Fruit fly (Drosophila melanogaster): ENCODE results near the gene Con.

Con gene

DNA sequence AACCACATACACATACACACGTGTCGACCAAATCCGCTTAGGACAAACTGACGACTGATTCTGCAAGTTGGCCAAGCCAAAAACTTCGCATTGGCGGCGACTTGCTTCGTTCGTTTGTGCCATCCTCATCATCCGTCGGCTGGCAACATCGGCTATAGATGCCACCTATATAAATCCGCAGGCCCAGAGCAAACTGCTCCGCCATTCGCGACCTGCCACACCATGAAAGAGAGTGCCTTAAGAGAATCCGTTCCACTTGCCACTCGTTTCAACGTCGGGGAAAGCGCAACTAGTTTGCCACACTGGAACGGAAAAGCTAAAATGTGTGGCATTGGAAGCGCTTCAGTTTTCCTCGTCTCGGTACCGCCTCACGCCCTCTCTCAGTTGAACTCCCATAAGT is at the start of gene Con:
Con (minus strand) TSS at position 56 of the 400 bp plus-strand sequence.
- TF ChIP-seq usp (GFP tag; optimal IDR thresholded peaks at IDR 0.05) = no peak
- TF ChIP-seq pan (optimal IDR thresholded peaks at IDR 0.05) = no peak
- TF ChIP-seq psq (optimal IDR thresholded peaks at IDR 0.05) = no peak
- no peak for TF ChIP-seq EcR (GFP tag; optimal IDR thresholded peaks at IDR 0.05)
- TF ChIP-seq Dll (optimal IDR thresholded peaks at IDR 0.05) = no peak
- no peak for TF ChIP-seq CG8478 (optimal IDR thresholded peaks at IDR 0.05)

DNA sequence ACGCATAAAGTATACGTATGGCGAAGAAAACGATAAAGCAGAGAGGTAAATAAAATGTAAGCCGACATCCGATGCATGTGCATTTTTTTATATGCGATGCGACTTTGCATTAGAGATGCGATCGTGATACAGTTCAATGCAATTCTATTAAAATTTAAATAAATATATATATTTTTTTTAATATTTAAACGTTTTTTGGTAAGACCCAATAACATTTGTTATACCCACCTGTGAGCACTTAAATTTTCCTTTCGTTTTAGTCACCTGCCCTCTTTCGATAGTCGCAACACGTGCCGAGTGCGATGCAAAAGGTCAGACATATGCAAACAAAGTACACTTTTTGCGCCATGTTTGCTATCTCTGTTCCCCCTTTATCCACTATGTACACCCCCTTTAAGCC is 49.4 kb upstream of the Con start:
- TF ChIP-seq EcR (GFP tag; optimal IDR thresholded peaks at IDR 0.05) = no peak
- TF ChIP-seq pan (optimal IDR thresholded peaks at IDR 0.05) = no peak

DNA sequence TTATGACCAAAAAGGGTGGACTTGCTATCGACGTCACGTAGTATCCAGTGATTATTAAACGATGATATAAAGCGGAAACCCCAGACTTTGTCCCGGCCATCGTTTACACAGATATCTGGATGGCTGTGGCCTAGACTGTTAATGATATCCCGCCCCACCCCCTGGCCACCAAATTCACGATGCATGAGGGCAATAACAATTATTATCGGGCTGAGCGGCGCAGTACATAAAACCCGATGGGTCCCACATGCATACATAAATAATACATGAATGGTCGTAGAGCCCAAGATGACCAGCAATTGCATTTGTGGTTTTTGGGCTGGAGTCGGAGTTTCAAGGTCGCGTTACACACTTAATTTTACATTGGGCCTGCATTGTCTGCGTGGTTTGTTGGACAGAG is 48.8 kb upstream of the Con start:
- TF ChIP-seq usp (GFP tag; optimal IDR thresholded peaks at IDR 0.05) (no peak), psq (optimal IDR thresholded peaks at IDR 0.05) (no peak), pan (optimal IDR thresholded peaks at IDR 0.05) (no peak), EcR (GFP tag; optimal IDR thresholded peaks at IDR 0.05) (no peak), Dll (optimal IDR thresholded peaks at IDR 0.05) (no peak), CG8478 (optimal IDR thresholded peaks at IDR 0.05) (no peak)

DNA sequence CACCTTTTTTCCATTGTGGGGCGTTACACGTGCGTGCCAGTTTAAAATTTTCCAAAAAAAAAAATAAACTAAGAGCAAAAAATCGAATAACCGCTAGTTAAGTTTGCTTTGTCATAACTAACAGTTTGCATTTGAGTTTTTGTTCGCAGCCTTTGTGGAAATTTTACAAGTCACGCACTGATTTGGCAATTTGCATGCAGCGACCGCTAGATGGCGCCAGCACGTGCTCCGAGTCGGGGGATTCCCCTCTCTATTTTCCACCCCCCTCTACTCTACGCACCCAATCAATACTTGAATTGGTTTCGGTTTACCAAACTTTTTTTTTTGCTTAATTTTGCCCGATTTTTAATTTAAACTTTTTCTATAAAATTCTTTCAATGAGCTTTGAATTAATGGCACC is 46.4 kb upstream of the Con start:
- TF ChIP-seq psq (optimal IDR thresholded peaks at IDR 0.05) (no peak), EcR (GFP tag; optimal IDR thresholded peaks at IDR 0.05) (no peak), Dll (optimal IDR thresholded peaks at IDR 0.05) (no peak), CG8478 (optimal IDR thresholded peaks at IDR 0.05) (no peak), usp (GFP tag; optimal IDR thresholded peaks at IDR 0.05) (no peak), pan (optimal IDR thresholded peaks at IDR 0.05) (no peak)

DNA sequence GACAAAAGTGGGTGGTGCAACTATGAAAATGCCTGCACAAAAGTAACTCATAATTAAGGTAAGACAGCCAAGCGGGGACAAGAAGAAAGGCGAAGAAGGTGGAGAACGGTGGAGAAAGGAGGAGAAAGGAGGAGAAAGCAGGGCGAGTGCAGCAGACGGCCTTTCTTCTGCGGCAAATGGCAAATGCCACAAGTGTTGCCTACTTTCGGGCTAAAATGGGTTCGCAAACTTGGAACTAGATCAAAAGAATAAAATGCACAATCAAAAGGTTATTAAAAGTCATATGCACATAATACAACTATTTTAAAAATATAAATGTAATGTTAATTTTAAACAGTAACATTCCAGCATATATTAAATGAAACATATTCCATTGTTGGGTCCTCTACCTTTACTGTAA is 23.2 kb upstream of the Con start:
- TF ChIP-seq pan (optimal IDR thresholded peaks at IDR 0.05) (no peak), psq (optimal IDR thresholded peaks at IDR 0.05) (no peak), Dll (optimal IDR thresholded peaks at IDR 0.05) (no peak), EcR (GFP tag; optimal IDR thresholded peaks at IDR 0.05) (no peak), usp (GFP tag; optimal IDR thresholded peaks at IDR 0.05) (no peak), CG8478 (optimal IDR thresholded peaks at IDR 0.05) (no peak)

DNA sequence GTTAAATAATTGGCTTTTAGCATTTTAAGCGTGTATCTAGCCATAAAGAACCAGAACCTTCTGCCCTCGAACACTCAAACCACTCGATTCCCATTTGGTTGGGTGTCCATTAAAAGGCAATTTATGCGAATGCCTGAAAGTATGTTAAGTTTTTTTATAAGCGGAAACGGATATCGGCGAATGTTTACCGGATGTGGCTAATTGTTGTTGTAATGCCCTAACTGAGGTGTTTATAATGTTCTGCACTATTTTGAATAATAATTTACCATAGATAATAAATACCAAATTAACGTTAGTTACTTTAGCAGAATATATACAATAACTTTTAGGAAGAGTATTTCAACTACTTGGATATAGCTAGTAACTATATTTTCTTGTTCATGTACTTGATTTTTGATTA is 17.8 kb upstream of the Con start:
- TF ChIP-seq CG8478 (optimal IDR thresholded peaks at IDR 0.05) (no peak), psq (optimal IDR thresholded peaks at IDR 0.05) (no peak), Dll (optimal IDR thresholded peaks at IDR 0.05) (no peak), pan (optimal IDR thresholded peaks at IDR 0.05) (no peak), EcR (GFP tag; optimal IDR thresholded peaks at IDR 0.05) (no peak), usp (GFP tag; optimal IDR thresholded peaks at IDR 0.05) (no peak)

DNA sequence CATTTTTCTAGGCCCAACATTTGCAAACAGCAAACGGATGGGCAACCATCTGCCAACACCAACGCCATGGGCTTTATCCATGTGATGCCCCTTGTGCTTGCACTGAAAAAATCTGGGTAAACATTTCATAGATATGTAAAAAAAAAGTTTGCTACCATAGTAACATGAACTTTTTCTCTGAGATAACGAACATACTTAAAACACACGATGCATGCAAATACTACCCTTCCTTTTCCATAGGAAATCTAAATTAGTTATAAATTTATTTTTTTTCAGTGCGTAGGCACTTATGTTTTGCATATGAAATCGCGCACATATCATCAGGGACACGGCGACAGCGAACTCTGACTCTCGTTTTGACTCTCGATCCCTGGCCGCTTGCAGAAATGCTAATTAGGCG is 2.0 kb upstream of the Con start:
- TF ChIP-seq EcR (GFP tag; optimal IDR thresholded peaks at IDR 0.05) (no peak), pan (optimal IDR thresholded peaks at IDR 0.05) (no peak), Dll (optimal IDR thresholded peaks at IDR 0.05) (no peak), CG8478 (optimal IDR thresholded peaks at IDR 0.05) (no peak), psq (optimal IDR thresholded peaks at IDR 0.05) (no peak), usp (GFP tag; optimal IDR thresholded peaks at IDR 0.05) (no peak)

DNA sequence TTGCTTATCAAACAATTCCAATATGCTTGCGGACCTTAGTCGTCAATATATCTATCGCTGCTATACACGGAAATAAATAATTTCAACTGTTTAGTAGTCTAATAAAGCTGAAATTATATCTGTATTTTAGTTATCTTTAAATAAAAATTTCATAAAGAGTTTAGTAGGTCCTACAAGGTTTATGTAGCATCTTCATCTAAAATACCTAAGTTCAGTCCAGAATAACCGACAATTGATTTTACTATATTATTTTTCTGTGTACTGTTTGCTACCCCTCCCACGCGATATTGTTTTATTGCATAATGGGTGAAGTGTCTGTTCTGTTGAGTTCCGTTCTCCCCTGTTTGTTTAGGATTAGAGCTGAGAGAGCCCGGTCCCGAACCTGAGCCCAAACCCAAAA is 61.3 kb downstream of the Con start:
- TF ChIP-seq pan (optimal IDR thresholded peaks at IDR 0.05) (no peak), usp (GFP tag; optimal IDR thresholded peaks at IDR 0.05) (no peak), psq (optimal IDR thresholded peaks at IDR 0.05) (no peak), CG8478 (optimal IDR thresholded peaks at IDR 0.05) (no peak), EcR (GFP tag; optimal IDR thresholded peaks at IDR 0.05) (no peak), Dll (optimal IDR thresholded peaks at IDR 0.05) (no peak)

DNA sequence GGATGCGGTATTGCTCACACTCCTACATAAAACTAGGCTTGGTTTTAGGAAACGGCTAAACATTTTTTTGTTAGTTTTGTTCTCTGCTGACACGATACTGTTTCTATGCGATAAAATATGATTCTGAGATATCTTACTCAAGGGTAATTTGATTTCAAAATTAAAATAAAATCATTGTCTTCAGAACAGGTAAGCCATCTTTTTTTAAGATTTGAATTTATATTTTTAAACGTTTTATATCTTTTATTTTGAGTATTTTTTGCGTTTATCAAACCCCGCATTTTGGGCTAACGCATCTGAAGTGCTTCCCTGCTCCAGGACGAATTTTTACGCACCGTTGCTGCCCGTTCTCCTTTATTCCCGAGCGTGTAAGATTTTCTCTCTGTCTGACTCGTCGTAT is 66.8 kb downstream of the Con start, which contains the start of gene ATPsynCF6L:
ATPsynCF6L (minus strand) TSS at position 101 of the 400 bp plus-strand sequence.
- TF ChIP-seq psq (optimal IDR thresholded peaks at IDR 0.05) = no peak
- no peak for TF ChIP-seq usp (GFP tag; optimal IDR thresholded peaks at IDR 0.05)

DNA sequence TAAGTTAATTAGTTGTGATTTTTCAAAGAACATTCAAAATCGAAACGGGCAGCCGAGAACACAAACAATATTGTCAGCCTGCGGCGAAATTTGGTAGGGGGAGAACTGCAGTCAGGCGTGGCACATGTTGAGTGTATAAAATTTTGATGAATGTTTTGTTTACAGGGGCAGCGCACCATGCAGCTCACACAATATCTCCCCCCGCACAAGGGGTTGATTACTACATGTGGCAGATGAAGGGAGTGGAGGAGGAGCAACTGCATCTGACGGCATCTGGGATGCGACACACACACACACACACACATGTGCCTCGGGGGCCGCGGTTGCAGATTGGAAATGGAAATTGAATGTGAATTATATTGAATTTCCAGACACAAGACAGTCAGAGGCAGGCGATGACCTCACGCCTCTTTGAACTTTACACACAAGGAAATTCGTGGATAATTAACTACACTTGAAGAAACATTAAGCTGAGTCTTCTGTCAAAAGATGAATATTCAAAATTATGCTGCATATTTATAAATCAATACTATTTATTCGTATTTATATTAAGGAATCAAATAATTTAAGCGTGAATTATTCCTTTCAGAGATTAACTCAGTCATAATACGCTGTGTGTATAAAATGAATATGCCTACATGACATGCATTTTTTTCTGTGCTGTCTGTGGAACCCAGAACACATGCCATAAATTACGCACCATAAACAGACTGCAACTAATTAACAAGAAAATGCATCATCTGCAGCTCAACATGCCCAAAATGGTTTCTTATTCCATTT is 79.2 kb downstream of the Con start:
- no peak for TF ChIP-seq usp (GFP tag; optimal IDR thresholded peaks at IDR 0.05)
- TF ChIP-seq psq (optimal IDR thresholded peaks at IDR 0.05) = no peak
- no peak for TF ChIP-seq pan (optimal IDR thresholded peaks at IDR 0.05)
- no peak for TF ChIP-seq Dll (optimal IDR thresholded peaks at IDR 0.05)
- TF ChIP-seq EcR (GFP tag; optimal IDR thresholded peaks at IDR 0.05) = no peak

DNA sequence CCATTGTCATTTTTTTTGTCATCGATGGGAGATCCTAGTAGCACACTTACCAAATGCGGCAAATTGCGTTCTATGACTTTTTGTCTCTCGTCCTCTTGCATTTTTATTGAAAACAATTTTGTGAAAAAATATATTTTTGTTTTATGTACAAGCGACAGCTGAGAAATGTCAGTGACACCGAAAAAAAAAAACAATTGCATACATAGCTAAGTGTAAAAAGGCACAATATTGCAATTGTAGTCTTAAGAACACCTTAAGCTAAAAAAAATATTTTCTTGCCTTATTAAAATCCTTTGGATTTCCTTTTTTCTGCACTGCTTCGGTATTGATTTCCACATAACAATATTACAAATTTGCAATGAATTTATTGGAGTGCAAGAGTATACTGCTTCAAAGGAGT is 82.1 kb downstream of the Con start, which contains the start of gene t-Grip128:
t-Grip128 (minus strand) TSS at position 101 of the 400 bp plus-strand sequence.
- no peak for TF ChIP-seq Dll (optimal IDR thresholded peaks at IDR 0.05)
- no peak for TF ChIP-seq pan (optimal IDR thresholded peaks at IDR 0.05)
- no peak for TF ChIP-seq usp (GFP tag; optimal IDR thresholded peaks at IDR 0.05)
- TF ChIP-seq psq (optimal IDR thresholded peaks at IDR 0.05) = no peak
- TF ChIP-seq EcR (GFP tag; optimal IDR thresholded peaks at IDR 0.05) = no peak
- no peak for TF ChIP-seq CG8478 (optimal IDR thresholded peaks at IDR 0.05)

DNA sequence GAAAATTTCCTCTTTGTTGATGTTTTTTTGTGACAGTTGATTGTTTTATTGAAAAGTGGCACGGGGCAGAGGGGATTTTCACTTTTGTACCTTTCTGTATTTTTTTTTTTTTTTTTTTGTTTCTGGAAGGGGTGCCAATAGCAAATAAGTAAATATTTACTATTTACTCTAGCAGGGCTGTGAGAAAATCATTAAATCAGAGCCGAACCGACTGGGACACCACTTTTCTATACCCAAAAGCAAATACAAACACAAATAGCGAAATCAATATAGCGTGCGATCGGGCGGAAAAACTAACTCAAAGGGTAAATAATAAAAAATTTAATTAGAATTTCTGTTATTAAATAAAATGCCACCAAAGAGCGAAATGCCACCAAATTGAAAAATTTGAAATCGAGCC is 86.7 kb downstream of the Con start:
- TF ChIP-seq pan (optimal IDR thresholded peaks at IDR 0.05) (no peak), EcR (GFP tag; optimal IDR thresholded peaks at IDR 0.05) (no peak), Dll (optimal IDR thresholded peaks at IDR 0.05) (no peak), usp (GFP tag; optimal IDR thresholded peaks at IDR 0.05) (no peak), psq (optimal IDR thresholded peaks at IDR 0.05) (no peak), CG8478 (optimal IDR thresholded peaks at IDR 0.05) (no peak)

DNA sequence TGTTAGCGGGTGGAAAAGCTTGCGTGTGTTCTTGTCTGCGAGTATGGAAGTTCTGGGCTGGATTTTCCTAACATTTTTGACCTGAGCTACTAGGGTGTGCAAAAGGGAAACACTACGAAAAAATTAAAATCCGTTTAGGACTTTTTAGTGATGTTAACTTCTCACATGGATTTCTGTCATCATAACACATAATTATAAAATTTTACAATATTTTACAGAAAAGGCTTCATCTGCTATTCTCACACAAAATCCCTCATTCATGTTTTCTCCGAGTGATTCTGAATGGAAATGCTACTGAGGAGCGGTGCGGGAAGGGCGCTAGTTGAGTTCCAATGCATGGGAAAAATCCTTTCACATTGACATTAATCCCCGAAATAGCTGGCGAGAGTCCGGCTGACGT is 98.2 kb downstream of the Con start, which contains the start of gene CG17030:
CG17030 (minus strand) TSS at position 101 of the 400 bp plus-strand sequence.
- TF ChIP-seq pan (optimal IDR thresholded peaks at IDR 0.05) = no peak
- TF ChIP-seq EcR (GFP tag; optimal IDR thresholded peaks at IDR 0.05) = no peak
- no peak for TF ChIP-seq Dll (optimal IDR thresholded peaks at IDR 0.05)
- TF ChIP-seq psq (optimal IDR thresholded peaks at IDR 0.05) = no peak
- TF ChIP-seq usp (GFP tag; optimal IDR thresholded peaks at IDR 0.05) = no peak
- no peak for TF ChIP-seq CG8478 (optimal IDR thresholded peaks at IDR 0.05)
